Fruit fly (Drosophila melanogaster): ENCODE measurements around the gene CG7049.

The CG7049 gene

DNA sequence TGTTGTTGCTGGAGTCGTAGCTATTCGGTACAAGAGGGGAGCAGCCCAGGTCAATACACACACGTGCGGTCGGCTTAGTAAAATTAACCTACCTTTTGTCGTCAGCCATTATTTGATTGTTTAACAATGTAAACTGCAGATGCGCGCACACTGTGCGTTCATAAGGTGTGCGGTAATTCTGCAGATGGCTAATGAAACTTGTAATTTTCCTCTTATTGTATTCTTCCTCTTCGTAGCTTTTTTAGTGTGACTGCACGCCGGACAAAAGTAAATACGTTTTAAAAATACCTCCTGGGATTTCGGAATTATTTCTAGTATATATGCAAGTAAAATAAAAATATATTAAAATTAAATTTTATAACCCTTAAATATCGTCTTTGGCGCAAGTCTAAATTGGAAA, 35.2 kb upstream of the CG7049 start, which contains the start of gene Prp4k:
Gene Prp4k (minus strand): TSS at position 258 of the 400 bp plus-strand sequence.
- TF ChIP-seq Dek (tag; optimal IDR thresholded peaks at IDR 0.05) (no peak), CG17568 (GFP tag; optimal IDR thresholded peaks at IDR 0.05) (no peak), CG2678 (tag; optimal IDR thresholded peaks at IDR 0.05) (no peak), CG2712 (tag; optimal IDR thresholded peaks at IDR 0.05) (no peak), usp (GFP tag; optimal IDR thresholded peaks at IDR 0.05) (no peak), Atf6 (GFP tag; IDR thresholded peaks at IDR 0.05) (no peak), CG10267 (tag; optimal IDR thresholded peaks at IDR 0.05) (peak; percentile 4), D (optimal IDR thresholded peaks at IDR 0.05) (no peak), D (GFP tag; optimal IDR thresholded peaks at IDR 0.05) (no peak), CG13894 (tag; optimal IDR thresholded peaks at IDR 0.05) (no peak), Sry-β (GFP tag; optimal IDR thresholded peaks at IDR 0.05) (no peak), Xrp1 (GFP tag; IDR thresholded peaks at IDR 0.05) (no peak), CG34422 (GFP tag; IDR thresholded peaks at IDR 0.05) (peak; percentile 27; the same call in 1 of the 3 replicates), gce (GFP tag; IDR thresholded peaks at IDR 0.05) (no peak), bbx (GFP tag; IDR thresholded peaks at IDR 0.05; ENCODE audit: partially characterized antibody) (no peak; the same call in 1 of the 2 replicates), zf30C (GFP tag; optimal IDR thresholded peaks at IDR 0.05) (no peak), CG12299 (tag; optimal IDR thresholded peaks at IDR 0.05) (no peak), CG1602 (GFP tag; optimal IDR thresholded peaks at IDR 0.05) (no peak), CG5245 (GFP tag; optimal IDR thresholded peaks at IDR 0.05) (no peak), kah (GFP tag; optimal IDR thresholded peaks at IDR 0.05) (no peak), Stat92E (GFP tag; optimal IDR thresholded peaks at IDR 0.05) (peak in 1 of 3 experiments; percentile 33), CG4820 (GFP tag; optimal IDR thresholded peaks at IDR 0.05) (no peak), sc (optimal IDR thresholded peaks at IDR 0.05) (no peak), sc (GFP tag; optimal IDR thresholded peaks at IDR 0.05) (no peak), Sry-δ (GFP tag; optimal IDR thresholded peaks at IDR 0.05) (no peak), fd3F (GFP tag; optimal IDR thresholded peaks at IDR 0.05) (no peak), CG10147 (GFP tag; optimal IDR thresholded peaks at IDR 0.05) (no peak), CG7928 (GFP tag; optimal IDR thresholded peaks at IDR 0.05) (no peak), bigmax (GFP tag; optimal IDR thresholded peaks at IDR 0.05) (peak; percentile 56), CG16815 (GFP tag; optimal IDR thresholded peaks at IDR 0.05) (no peak), CG14965 (GFP tag; optimal IDR thresholded peaks at IDR 0.05; ENCODE audit: borderline replicate concordance) (no peak), insv (GFP tag; optimal IDR thresholded peaks at IDR 0.05) (no peak), NFAT (GFP tag; IDR thresholded peaks at IDR 0.05) (no peak), D19A (tag; optimal IDR thresholded peaks at IDR 0.05) (no peak), tll (GFP tag; optimal IDR thresholded peaks at IDR 0.05) (no peak), Deaf1 (tag; optimal IDR thresholded peaks at IDR 0.05) (peak; percentile 58), CG13287 (GFP tag; IDR thresholded peaks at IDR 0.05; ENCODE audit: partially characterized antibody) (peak; percentile 44; the same call in 1 of the 2 replicates), Elba2 (GFP tag; optimal IDR thresholded peaks at IDR 0.05) (no peak), tin (GFP tag; optimal IDR thresholded peaks at IDR 0.05) (no peak), CG8944 (GFP tag; optimal IDR thresholded peaks at IDR 0.05) (no peak), Lpt (GFP tag; optimal IDR thresholded peaks at IDR 0.05) (no peak), psq (GFP tag; optimal IDR thresholded peaks at IDR 0.05) (no peak), CG10654 (GFP tag; optimal IDR thresholded peaks at IDR 0.05) (no peak), Gug (GFP tag; IDR thresholded peaks at IDR 0.05) (no peak), mirr (GFP tag; optimal IDR thresholded peaks at IDR 0.05) (no peak), en (GFP tag; optimal IDR thresholded peaks at IDR 0.05) (no peak), CG16813 (GFP tag; IDR thresholded peaks at IDR 0.05; ENCODE audit: partially characterized antibody) (no peak), CG10274 (GFP tag; optimal IDR thresholded peaks at IDR 0.05) (no peak), CG32767 (GFP tag; IDR thresholded peaks at IDR 0.05) (no peak), CG17829 (tag; optimal IDR thresholded peaks at IDR 0.05) (peak; percentile 19), zen2 (GFP tag; IDR thresholded peaks at IDR 0.05; ENCODE audit: partially characterized antibody) (no peak)
